Worm (Caenorhabditis elegans) whole organism, L3 larva: ENCODE data around the gene unc-8.

Source experiments
- R02D3.7 ChIP-seq: fragments of 150-350 bp; optimal IDR thresholded peaks from 2 replicates; lab custom pipeline; 2014; ENCODE audit warnings: missing biosample characterization, missing genetic modification characterization
- ama-1 ChIP-seq: fragments of 150-350 bp; optimal IDR thresholded peaks from 2 replicates; lab custom pipeline; 2018
- ceh-16 ChIP-seq: sonication (generic microtip); optimal IDR thresholded peaks from 2 replicates; lab custom pipeline; 2017; ENCODE audit warnings: missing biosample characterization, missing genetic modification characterization
- ceh-28 ChIP-seq: fragments of 150-350 bp; optimal IDR thresholded peaks from 2 replicates; lab custom pipeline; 2014; ENCODE audit warnings: missing biosample characterization, missing genetic modification reagents, missing genetic modification characterization
- ceh-82 ChIP-seq: fragments of 150-350 bp; optimal IDR thresholded peaks from 2 replicates; lab custom pipeline; 2014; ENCODE audit warnings: missing biosample characterization, missing genetic modification characterization
- daf-12 ChIP-seq: fragments of 150-350 bp; optimal IDR thresholded peaks from 2 replicates; lab custom pipeline; 2014; ENCODE audit warnings: missing biosample characterization, missing genetic modification reagents, missing genetic modification characterization
- egl-27 ChIP-seq: sonication (generic microtip); optimal IDR thresholded peaks from 4 replicates; lab custom pipeline; 2017; ENCODE audit warnings: missing biosample characterization, missing genetic modification reagents, missing genetic modification characterization
- egl-5 ChIP-seq: fragments of 150-350 bp; optimal IDR thresholded peaks from 2 replicates; lab custom pipeline; 2017; ENCODE audit warnings: missing biosample characterization, missing genetic modification reagents, missing genetic modification characterization, inconsistent platforms
- elt-2 ChIP-seq: sonication (generic microtip); optimal IDR thresholded peaks from 2 replicates; lab custom pipeline; 2016; ENCODE audit warnings: missing genetic modification reagents, mild to moderate bottlenecking, missing genetic modification characterization, missing compliant biosample characterization
- elt-3 ChIP-seq, 3 experiments: fragments of 150-350 bp in 1 of 3; sonication (generic microtip) in 2 of 3; optimal IDR thresholded peaks; 2 replicates in 2 of 3; 4 replicates in 1 of 3; lab custom pipeline; 2014 to 2017; ENCODE audit warnings: missing biosample characterization in 3 of 3, missing genetic modification characterization in 3 of 3
- eor-1 ChIP-seq, 2 experiments: fragments of 150-350 bp; optimal IDR thresholded peaks; 2 replicates each; lab custom pipeline; 2014 to 2018; ENCODE audit warnings: missing biosample characterization in 2 of 2, missing genetic modification characterization in 2 of 2
- fkh-2 ChIP-seq: fragments of 150-350 bp; optimal IDR thresholded peaks from 2 replicates; lab custom pipeline; 2014; ENCODE audit warnings: missing biosample characterization, missing genetic modification reagents, missing genetic modification characterization
- fos-1 ChIP-seq: fragments of 150-350 bp; optimal IDR thresholded peaks from 2 replicates; lab custom pipeline; 2014; ENCODE audit warnings: missing biosample characterization, missing genetic modification characterization
- hmg-11 ChIP-seq: sonication (generic microtip); optimal IDR thresholded peaks from 2 replicates; lab custom pipeline; 2016; ENCODE audit warnings: missing genetic modification characterization, missing compliant biosample characterization
- jun-1 ChIP-seq: fragments of 150-350 bp; optimal IDR thresholded peaks from 2 replicates; lab custom pipeline; 2014; ENCODE audit warnings: missing biosample characterization, missing genetic modification reagents, missing genetic modification characterization
- lin-15B ChIP-seq: fragments of 150-350 bp; optimal IDR thresholded peaks from 2 replicates; lab custom pipeline; 2014; ENCODE audit warnings: missing biosample characterization, missing genetic modification characterization
- lin-39 ChIP-seq: fragments of 150-350 bp; optimal IDR thresholded peaks from 2 replicates; lab custom pipeline; 2018; ENCODE audit warnings: missing biosample characterization, missing genetic modification reagents, missing genetic modification characterization
- lsy-12 ChIP-seq: sonication (generic microtip); optimal IDR thresholded peaks from 2 replicates; lab custom pipeline; 2016; ENCODE audit warnings: mild to moderate bottlenecking, missing genetic modification characterization, missing compliant biosample characterization
- mdl-1 ChIP-seq: fragments of 150-350 bp; optimal IDR thresholded peaks from 2 replicates; lab custom pipeline; 2014; ENCODE audit warnings: missing biosample characterization, missing genetic modification characterization
- mml-1 ChIP-seq: fragments of 150-350 bp; sonication (generic microtip); optimal IDR thresholded peaks from 3 replicates; lab custom pipeline; 2014; ENCODE audit warnings: missing biosample characterization, missing genetic modification characterization
- nhr-11 ChIP-seq: fragments of 150-350 bp; optimal IDR thresholded peaks from 2 replicates; lab custom pipeline; 2014; ENCODE audit warnings: missing biosample characterization, missing genetic modification characterization
- nhr-12 ChIP-seq: fragments of 150-350 bp; optimal IDR thresholded peaks from 2 replicates; lab custom pipeline; 2014; ENCODE audit warnings: missing biosample characterization, missing genetic modification characterization
- nhr-23 ChIP-seq: fragments of 150-350 bp; optimal IDR thresholded peaks from 2 replicates; lab custom pipeline; 2014; ENCODE audit warnings: missing biosample characterization, missing genetic modification reagents, missing genetic modification characterization
- nhr-25 ChIP-seq: sonication (generic microtip); optimal IDR thresholded peaks from 2 replicates; lab custom pipeline; 2017; ENCODE audit warnings: missing biosample characterization, missing genetic modification characterization
- nhr-28 ChIP-seq: fragments of 150-350 bp; optimal IDR thresholded peaks from 2 replicates; lab custom pipeline; 2014; ENCODE audit warnings: missing biosample characterization, missing genetic modification characterization
- nhr-43 ChIP-seq: sonication (generic microtip); optimal IDR thresholded peaks from 2 replicates; lab custom pipeline; 2016; ENCODE audit warnings: mild to moderate bottlenecking, missing genetic modification characterization, missing compliant biosample characterization; ENCODE audit not compliant: poor library complexity, severe bottlenecking
- nhr-67 ChIP-seq: fragments of 150-350 bp; optimal IDR thresholded peaks from 2 replicates; lab custom pipeline; 2014; ENCODE audit warnings: missing biosample characterization, missing genetic modification characterization
- nhr-76 ChIP-seq: fragments of 150-350 bp; sonication (generic microtip); optimal IDR thresholded peaks from 5 replicates; lab custom pipeline; 2014; ENCODE audit warnings: missing biosample characterization, missing genetic modification characterization
- nhr-77 ChIP-seq: fragments of 150-350 bp; optimal IDR thresholded peaks from 2 replicates; lab custom pipeline; 2014; ENCODE audit warnings: missing biosample characterization, missing genetic modification characterization
- pha-4 ChIP-seq: fragments of 150-350 bp; optimal IDR thresholded peaks from 2 replicates; lab custom pipeline; 2014; ENCODE audit warnings: missing biosample characterization, missing genetic modification reagents, missing genetic modification characterization
- pqm-1 ChIP-seq: fragments of 150-350 bp; optimal IDR thresholded peaks from 2 replicates; lab custom pipeline; 2017; ENCODE audit warnings: missing biosample characterization, missing genetic modification characterization, inconsistent platforms
- sea-2 ChIP-seq: fragments of 150-350 bp; sonication (generic microtip); optimal IDR thresholded peaks from 4 replicates; lab custom pipeline; 2014; ENCODE audit warnings: missing biosample characterization, missing genetic modification reagents, missing genetic modification characterization
- snpc-4 ChIP-seq: fragments of 150-350 bp; optimal IDR thresholded peaks from 2 replicates; lab custom pipeline; 2014; ENCODE audit warnings: missing biosample characterization, missing genetic modification characterization
- tbx-2 ChIP-seq: sonication (generic microtip); optimal IDR thresholded peaks from 2 replicates; lab custom pipeline; 2016; ENCODE audit warnings: mild to moderate bottlenecking, missing genetic modification characterization, missing compliant biosample characterization
- unc-39 ChIP-seq: sonication (generic microtip); optimal IDR thresholded peaks from 4 replicates; lab custom pipeline; 2017; ENCODE audit warnings: missing biosample characterization, missing genetic modification characterization
- zag-1 ChIP-seq: fragments of 150-350 bp; optimal IDR thresholded peaks from 2 replicates; lab custom pipeline; 2014; ENCODE audit warnings: missing biosample characterization, missing genetic modification characterization
- ztf-11 ChIP-seq: fragments of 150-350 bp; optimal IDR thresholded peaks from 2 replicates; lab custom pipeline; 2014; ENCODE audit warnings: missing biosample characterization, missing genetic modification characterization
- ztf-4 ChIP-seq: fragments of 150-350 bp; optimal IDR thresholded peaks from 2 replicates; lab custom pipeline; 2014; ENCODE audit warnings: missing biosample characterization, missing genetic modification characterization

The unc-8 gene

DNA sequence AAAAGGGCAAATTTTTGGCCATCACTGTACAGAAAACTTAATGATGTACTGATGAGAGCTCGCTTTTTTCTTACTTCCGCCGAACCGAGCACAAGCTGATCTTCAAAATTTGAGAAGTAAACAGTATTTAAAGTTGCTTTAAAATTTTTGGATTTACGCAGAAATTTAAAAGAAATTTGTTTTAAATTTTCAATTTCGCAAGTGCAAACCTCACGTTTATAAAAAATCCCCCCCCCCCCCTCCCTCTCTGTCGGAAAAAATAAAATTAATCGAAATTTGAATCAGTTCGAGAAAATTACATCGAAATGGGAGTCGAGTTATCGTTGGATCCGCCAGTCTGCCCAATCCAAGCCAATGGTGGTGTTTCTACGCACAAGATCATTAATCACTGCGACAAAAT lies 43.6 kb upstream of the unc-8 start, which contains the start of gene C34D4.3:
Gene C34D4.3, plus strand, starts transcription at position 301 of the 400 bp plus-strand sequence.
- TF ChIP-seq nhr-23 (tag; lab: Kevin White, UChicago) (no peak), pha-4 (tag; lab: Kevin White, UChicago) (no peak), nhr-12 (tag; lab: Kevin White, UChicago) (no peak), fkh-2 (no peak), nhr-43 (tag; lab: Kevin White, UChicago) (no peak), mml-1 (tag; lab: Kevin White, UChicago) (no peak), mdl-1 (tag; lab: Kevin White, UChicago) (no peak), sea-2 (GFP tag; lab: Kevin White, UChicago) (no peak), ceh-16 (no peak), lin-39 (tag; lab: Kevin White, UChicago) (no peak), ceh-28 (tag; lab: Kevin White, UChicago) (no peak), ztf-11 (tag; lab: Kevin White, UChicago) (no peak), elt-3 (tag; optimal IDR thresholded peaks at IDR 0.05; lab: Kevin White, UChicago) (no peak), nhr-11 (tag; lab: Kevin White, UChicago) (no peak), egl-27 (tag; lab: Kevin White, UChicago) (no peak)

DNA sequence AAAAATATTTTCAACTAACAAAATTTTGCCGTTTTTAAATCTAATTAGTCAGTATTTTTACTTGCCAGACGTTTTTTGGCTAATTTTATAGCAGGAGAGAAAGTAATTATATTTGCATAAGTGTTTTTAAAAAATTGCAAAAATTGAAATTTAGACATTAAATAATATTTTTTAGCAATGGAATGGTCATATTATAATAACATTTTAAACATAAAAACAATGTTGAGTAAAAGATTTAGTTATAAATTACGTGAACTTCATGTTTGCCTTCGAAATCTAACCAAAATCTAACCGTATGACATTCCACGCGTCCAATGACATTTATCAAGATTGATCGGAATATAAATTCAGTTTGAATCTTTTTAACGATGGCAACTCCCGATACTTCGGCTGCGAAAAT lies 42.6 kb upstream of the unc-8 start, which contains the start of gene C34D4.2:
Gene C34D4.2, plus strand, starts transcription at position 301 of the 400 bp plus-strand sequence.
- TF ChIP-seq pqm-1 (tag; lab: Kevin White, UChicago) (no peak), egl-27 (tag; lab: Kevin White, UChicago) (no peak), zag-1 (no peak), tbx-2 (tag; lab: Kevin White, UChicago) (no peak), pha-4 (tag; lab: Kevin White, UChicago) (no peak), lsy-12 (no peak), ceh-28 (tag; lab: Kevin White, UChicago) (no peak)

DNA sequence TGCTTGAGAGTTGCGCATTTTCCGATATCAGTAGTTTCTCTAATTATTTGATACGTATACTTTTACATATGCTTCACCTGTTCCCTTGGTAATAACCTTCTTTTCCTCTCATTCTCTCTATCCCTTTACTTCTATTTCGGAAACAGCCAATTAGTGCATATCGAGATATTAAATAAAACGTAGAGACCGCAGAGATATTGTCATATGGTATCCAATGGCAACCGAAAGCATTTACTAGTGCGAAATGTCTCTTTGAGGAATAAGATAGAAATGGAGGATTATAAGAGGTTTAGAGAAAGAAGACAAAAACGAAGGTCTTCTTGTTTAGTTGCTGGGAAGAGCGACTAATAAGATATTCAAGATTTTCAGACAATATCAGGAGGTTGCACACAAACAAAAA lies 40.6 kb upstream of the unc-8 start, which contains the start of gene maph-9:
Gene maph-9, plus strand, starts transcription at position 273 of the 400 bp plus-strand sequence.
- no peak for TF ChIP-seq R02D3.7 (tag; lab: Kevin White, UChicago)
- no peak for TF ChIP-seq jun-1 (tag; lab: Kevin White, UChicago)
- TF ChIP-seq nhr-11 (tag; lab: Kevin White, UChicago), result no peak
- TF ChIP-seq nhr-28 (tag; lab: Kevin White, UChicago), result no peak
- no peak for TF ChIP-seq elt-2 (tag; lab: Kevin White, UChicago)
- TF ChIP-seq nhr-76 (tag; lab: Kevin White, UChicago), result no peak
- no peak for TF ChIP-seq nhr-67 (tag; lab: Kevin White, UChicago)
- no peak for TF ChIP-seq ceh-82
- TF ChIP-seq daf-12 (tag; lab: Kevin White, UChicago), result no peak
- TF ChIP-seq hmg-11 (tag; lab: Kevin White, UChicago), result no peak
- no peak for TF ChIP-seq pha-4 (tag; lab: Kevin White, UChicago)
- TF ChIP-seq, all 47 proteins: peak for 0

DNA sequence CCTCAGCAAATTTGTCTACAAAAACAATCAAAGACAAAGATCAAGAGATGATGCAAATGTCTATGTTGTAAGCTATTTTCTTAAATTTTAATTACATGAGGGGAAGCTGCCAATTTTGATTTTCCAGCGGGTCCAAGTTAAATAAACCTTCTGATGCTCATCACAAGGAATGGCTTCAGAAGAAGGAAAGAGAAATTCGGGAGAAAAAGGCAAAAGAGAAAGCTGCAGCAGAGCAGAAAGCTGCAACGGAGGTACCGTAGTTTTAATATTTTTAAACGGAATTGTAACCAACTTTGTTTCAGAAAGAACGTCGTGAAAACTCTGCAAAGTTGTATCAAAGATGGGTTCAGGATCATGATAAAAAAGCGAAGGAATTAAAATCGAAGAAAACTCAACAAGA lies 38.8 kb upstream of the unc-8 start:
- no peak for TF ChIP-seq elt-3 (tag; optimal IDR thresholded peaks at IDR 0.05; lab: Kevin White, UChicago)
- TF ChIP-seq lin-15B (tag; lab: Kevin White, UChicago), result no peak
- TF ChIP-seq eor-1 (tag; optimal IDR thresholded peaks at IDR 0.05; lab: Kevin White, UChicago), result no peak
- TF ChIP-seq egl-27 (tag; lab: Kevin White, UChicago), result no peak
- TF ChIP-seq pha-4 (tag; lab: Kevin White, UChicago), result no peak
- TF ChIP-seq ztf-4, result no peak
- no peak for TF ChIP-seq nhr-76 (tag; lab: Kevin White, UChicago)
- TF ChIP-seq fkh-2, result no peak
- no peak for TF ChIP-seq sea-2 (GFP tag; lab: Kevin White, UChicago)
- no peak for TF ChIP-seq nhr-25 (tag; lab: Kevin White, UChicago)

DNA sequence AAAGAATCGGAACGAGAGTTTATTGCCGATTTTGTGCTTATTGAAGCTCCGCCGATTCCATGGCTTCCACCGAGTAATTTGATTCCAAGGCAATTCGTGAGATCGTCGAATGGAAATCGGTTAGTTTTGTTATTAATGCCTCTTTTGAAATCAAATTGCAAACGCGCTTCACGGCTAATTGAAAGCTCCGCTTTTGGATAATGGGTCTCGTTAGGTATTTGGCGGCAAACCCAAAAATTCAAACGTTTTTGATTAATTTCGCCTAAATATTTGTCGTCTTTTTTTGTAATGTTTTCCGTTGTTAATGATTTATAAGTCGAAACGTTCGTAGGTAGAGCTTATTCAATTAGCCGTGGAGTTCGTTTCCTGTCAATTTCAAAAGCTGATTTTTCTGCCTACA lies 37.4 kb upstream of the unc-8 start:
- TF ChIP-seq sea-2 (GFP tag; lab: Kevin White, UChicago) (no peak), egl-5 (tag; lab: Kevin White, UChicago) (no peak), unc-39 (no peak), fos-1 (tag; lab: Kevin White, UChicago) (no peak), elt-2 (tag; lab: Kevin White, UChicago) (no peak), snpc-4 (tag; lab: Kevin White, UChicago) (no peak), jun-1 (tag; lab: Kevin White, UChicago) (no peak), nhr-77 (tag; lab: Kevin White, UChicago) (no peak), ceh-28 (tag; lab: Kevin White, UChicago) (no peak), nhr-67 (tag; lab: Kevin White, UChicago) (no peak), nhr-28 (tag; lab: Kevin White, UChicago) (no peak), ama-1 (no peak), nhr-12 (tag; lab: Kevin White, UChicago) (no peak)
